Worm (Caenorhabditis elegans): ENCODE data around the gene swd-2.1.

DNA sequence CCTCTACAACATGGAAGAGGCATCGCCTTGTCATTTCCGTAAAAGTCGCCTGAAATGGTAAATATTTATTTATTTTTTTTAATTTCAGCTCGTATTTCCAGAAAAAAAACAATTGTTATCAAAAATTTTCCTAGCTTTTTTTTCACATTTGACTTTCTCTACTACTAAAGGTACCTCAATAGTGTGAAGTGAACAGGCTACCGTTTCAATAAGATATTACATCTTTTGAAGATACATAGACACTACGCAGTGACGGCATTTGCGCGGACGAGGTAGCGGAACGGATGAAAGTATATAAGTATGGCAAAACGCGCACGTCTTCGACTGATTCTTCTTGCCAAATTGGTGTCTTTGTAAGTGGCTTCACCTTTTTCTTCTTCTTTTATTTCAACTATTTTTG lies 22.7 kb upstream of the swd-2.1 start, which contains the start of gene col-14:
- TF ChIP-seq unc-42 (tag; optimal IDR thresholded peaks at IDR 0.05) = no peak
- TF ChIP-seq ceh-9 (tag; optimal IDR thresholded peaks at IDR 0.05) = no peak
- TF ChIP-seq ets-4 (tag; optimal IDR thresholded peaks at IDR 0.05) = no peak
- TF ChIP-seq nhr-232 (tag; optimal IDR thresholded peaks at IDR 0.05) = no peak
- no peak for TF ChIP-seq fkh-10 (GFP tag; optimal IDR thresholded peaks at IDR 0.05)
- no peak for TF ChIP-seq ceh-19 (GFP tag; optimal IDR thresholded peaks at IDR 0.05)
- TF ChIP-seq dmd-4 (tag; optimal IDR thresholded peaks at IDR 0.05; ENCODE audit: borderline replicate concordance) = no peak
- no peak for TF ChIP-seq nhr-11 (tag; optimal IDR thresholded peaks at IDR 0.05)

Measured in whole organism, late embryonic.